Worm (Caenorhabditis elegans): ENCODE measurements around the gene F56H9.9.

DNA sequence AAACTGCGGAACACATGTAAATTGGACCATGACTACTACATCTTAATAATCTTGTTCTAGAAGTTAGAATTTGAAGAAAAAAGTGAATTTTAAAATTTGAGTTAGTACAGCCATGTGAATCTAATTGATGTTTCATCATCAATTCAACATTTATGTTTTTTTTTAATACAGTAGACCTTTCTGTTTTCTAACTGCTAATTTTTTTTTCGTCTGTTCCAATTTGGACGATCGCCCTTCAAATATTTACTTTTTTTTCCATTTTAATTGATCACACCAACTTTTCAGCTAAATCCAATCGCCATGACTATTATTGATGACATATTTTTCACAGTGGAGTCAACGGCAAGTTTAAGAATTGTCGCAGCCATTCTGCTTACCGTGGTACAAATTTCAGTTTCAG is 46.3 kb upstream of the F56H9.9 start, which contains the start of gene srx-116:
- no peak for TF ChIP-seq pqm-1 (tag; optimal IDR thresholded peaks at IDR 0.05)
- TF ChIP-seq nhr-11 (tag; optimal IDR thresholded peaks at IDR 0.05): no peak
- TF ChIP-seq K09A11.1 (tag; optimal IDR thresholded peaks at IDR 0.05; ENCODE audit: insufficient read depth): no peak
- TF ChIP-seq lin-11 (tag; optimal IDR thresholded peaks at IDR 0.05): no peak
- no peak for TF ChIP-seq ceh-24 (tag; optimal IDR thresholded peaks at IDR 0.05)
- no peak for TF ChIP-seq K02D7.2 (tag; optimal IDR thresholded peaks at IDR 0.05)
- TF ChIP-seq F13H6.1 (tag; optimal IDR thresholded peaks at IDR 0.05): no peak
